Worm (Caenorhabditis elegans) whole organism, midembryonic: Measurements from ENCODE around the gene ess-2.
A peak's percentile ranks its signal among the peaks of the same experiment; 100 is the strongest.

Source experiments
- T22C8.4 ChIP-seq: fragments of 200-800 bp; sonication (Bioruptor generic); IDR thresholded peaks from 2 replicates; pipeline ENCODE4 v1.3.6; 2022; ENCODE audit warnings: missing genetic modification characterization, missing compliant biosample characterization
- cog-1 ChIP-seq: sonication (generic microtip); optimal IDR thresholded peaks from 2 replicates; lab custom pipeline; 2016; ENCODE audit warnings: missing genetic modification characterization, missing compliant biosample characterization
- flt-1 ChIP-seq: fragments of 200-800 bp; sonication (Bioruptor generic); IDR thresholded peaks from 2 replicates; pipeline ENCODE4 v1.3.6; 2022; ENCODE audit warnings: missing genetic modification characterization, missing compliant biosample characterization
- klf-2 ChIP-seq: fragments of 200-800 bp; sonication (Bioruptor generic); conservative IDR thresholded peaks from 2 replicates; pipeline ENCODE4 v1.3.6; 2022; ENCODE audit warnings: missing genetic modification reagents, missing genetic modification characterization, missing compliant biosample characterization
- med-1 ChIP-seq: sonication (generic microtip); optimal IDR thresholded peaks from 2 replicates; lab custom pipeline; 2017; ENCODE audit warnings: missing genetic modification characterization, mild to moderate bottlenecking, missing compliant biosample characterization, antibody characterized with exemption, missing genetic modification reagents; ENCODE audit not compliant: insufficient read depth
- ref-1 ChIP-seq: fragments of 200-800 bp; sonication (Bioruptor generic); conservative IDR thresholded peaks from 2 replicates; pipeline ENCODE4 v1.3.6; 2022; ENCODE audit warnings: missing genetic modification reagents, missing genetic modification characterization, missing compliant biosample characterization
- tab-1 ChIP-seq: fragments of 200-800 bp; sonication (Bioruptor generic); IDR thresholded peaks from 2 replicates; pipeline ENCODE4 v1.3.6; 2022; ENCODE audit warnings: missing genetic modification characterization, missing compliant biosample characterization
- ztf-23 ChIP-seq: fragments of 200-800 bp; sonication (Bioruptor generic); IDR thresholded peaks from 2 replicates; pipeline ENCODE4 v1.3.6; 2022; ENCODE audit warnings: missing genetic modification reagents, missing genetic modification characterization, missing compliant biosample characterization
- ztf-29 ChIP-seq: fragments of 200-800 bp; sonication (Bioruptor generic); IDR thresholded peaks from 2 replicates; pipeline ENCODE4 v1.3.6; 2022; ENCODE audit warnings: missing genetic modification reagents, missing genetic modification characterization, missing compliant biosample characterization

ess-2 gene

ce11 chrIII:8450494-8450893 is 39.7 kb downstream of the ess-2 start:
- TF ChIP-seq med-1 (GFP tag; lab: Kevin White, UChicago) (no peak), flt-1 (GFP tag; lab: Robert Waterston, UW) (no peak), ztf-23 (GFP tag; lab: Robert Waterston, UW) (no peak), klf-2 (GFP tag; lab: Robert Waterston, UW) (no peak), cog-1 (tag; lab: Kevin White, UChicago) (no peak), T22C8.4 (GFP tag; lab: Robert Waterston, UW) (no peak), ztf-29 (GFP tag; lab: Robert Waterston, UW) (no peak), ref-1 (GFP tag; lab: Robert Waterston, UW) (no peak), tab-1 (GFP tag; lab: Robert Waterston, UW) (no peak)

- TF ChIP-seq tab-1 (GFP tag; lab: Robert Waterston, UW) (no peak), ztf-29 (GFP tag; lab: Robert Waterston, UW) (no peak), T22C8.4 (GFP tag; lab: Robert Waterston, UW) (no peak)
These were observed 40.9 kb downstream of the ess-2 start, which contains the start of gene mrpl-32 for ce11 chrIII:8449160-8449807. TSS of gene mrpl-32 (plus strand) at chrIII:8449757.

ce11 chrIII:8446940-8447403 is 43.2 kb downstream of the ess-2 start, which contains the start of gene rpn-3:
TSS of gene rpn-3 (plus strand) at chrIII:8447353.
- TF ChIP-seq flt-1 (GFP tag; lab: Robert Waterston, UW) (peak; percentile 79), ztf-23 (GFP tag; lab: Robert Waterston, UW) (peak; percentile 78), cog-1 (tag; lab: Kevin White, UChicago) (peak; percentile 90), klf-2 (GFP tag; lab: Robert Waterston, UW) (no peak), T22C8.4 (GFP tag; lab: Robert Waterston, UW) (no peak), tab-1 (GFP tag; lab: Robert Waterston, UW) (no peak), ref-1 (GFP tag; lab: Robert Waterston, UW) (no peak), ztf-29 (GFP tag; lab: Robert Waterston, UW) (no peak), med-1 (GFP tag; lab: Kevin White, UChicago) (no peak)

ce11 chrIII:8446534-8446933 is 43.6 kb downstream of the ess-2 start, which contains the start of gene hsp-110:
TSS of gene hsp-110 (minus strand) at chrIII:8446909.
- TF ChIP-seq ref-1 (GFP tag; lab: Robert Waterston, UW) (no peak), klf-2 (GFP tag; lab: Robert Waterston, UW) (no peak), T22C8.4 (GFP tag; lab: Robert Waterston, UW) (no peak), tab-1 (GFP tag; lab: Robert Waterston, UW) (no peak), med-1 (GFP tag; lab: Kevin White, UChicago) (no peak), cog-1 (tag; lab: Kevin White, UChicago) (no peak), flt-1 (GFP tag; lab: Robert Waterston, UW) (no peak), ztf-23 (GFP tag; lab: Robert Waterston, UW) (no peak), ztf-29 (GFP tag; lab: Robert Waterston, UW) (no peak)

- TF ChIP-seq T22C8.4 (GFP tag; lab: Robert Waterston, UW), result no peak
- no peak for TF ChIP-seq cog-1 (tag; lab: Kevin White, UChicago)
- TF ChIP-seq ref-1 (GFP tag; lab: Robert Waterston, UW), result no peak
- no peak for TF ChIP-seq klf-2 (GFP tag; lab: Robert Waterston, UW)
- no peak for TF ChIP-seq tab-1 (GFP tag; lab: Robert Waterston, UW)
- TF ChIP-seq ztf-29 (GFP tag; lab: Robert Waterston, UW), result no peak
- TF ChIP-seq med-1 (GFP tag; lab: Kevin White, UChicago), result no peak
- TF ChIP-seq flt-1 (GFP tag; lab: Robert Waterston, UW), result no peak
- TF ChIP-seq ztf-23 (GFP tag; lab: Robert Waterston, UW), result no peak
These were observed 44.1 kb downstream of the ess-2 start for ce11 chrIII:8446061-8446460.

- TF ChIP-seq tab-1 (GFP tag; lab: Robert Waterston, UW) (no peak), T22C8.4 (GFP tag; lab: Robert Waterston, UW) (no peak), ztf-29 (GFP tag; lab: Robert Waterston, UW) (no peak), med-1 (GFP tag; lab: Kevin White, UChicago) (no peak), ztf-23 (GFP tag; lab: Robert Waterston, UW) (no peak), klf-2 (GFP tag; lab: Robert Waterston, UW) (no peak), flt-1 (GFP tag; lab: Robert Waterston, UW) (no peak)
These were observed 45.6 kb downstream of the ess-2 start for ce11 chrIII:8444433-8445090.

- TF ChIP-seq ref-1 (GFP tag; lab: Robert Waterston, UW), result no peak
- TF ChIP-seq T22C8.4 (GFP tag; lab: Robert Waterston, UW), result no peak
- 0 out of 2 replicates have a peak, but pooled peaks have one; percentile 23 for TF ChIP-seq flt-1 (GFP tag; lab: Robert Waterston, UW)
- TF ChIP-seq med-1 (GFP tag; lab: Kevin White, UChicago), result no peak
- TF ChIP-seq ztf-23 (GFP tag; lab: Robert Waterston, UW), result no peak
These were observed 46.5 kb downstream of the ess-2 start, which contains the start of gene ufbp-1 for ce11 chrIII:8443557-8444131. TSS of gene ufbp-1 (minus strand) at chrIII:8443607.

- TF ChIP-seq cog-1 (tag; lab: Kevin White, UChicago) (no peak), klf-2 (GFP tag; lab: Robert Waterston, UW) (no peak), ztf-29 (GFP tag; lab: Robert Waterston, UW) (no peak), ztf-23 (GFP tag; lab: Robert Waterston, UW) (no peak), tab-1 (GFP tag; lab: Robert Waterston, UW) (no peak), med-1 (GFP tag; lab: Kevin White, UChicago) (no peak), T22C8.4 (GFP tag; lab: Robert Waterston, UW) (no peak), flt-1 (GFP tag; lab: Robert Waterston, UW) (no peak)
These were observed 50.8 kb downstream of the ess-2 start, which contains the start of gene pqn-96 for ce11 chrIII:8439312-8439711. TSS of gene pqn-96 (minus strand) at chrIII:8439412.
